Fruit fly (Drosophila melanogaster) S2 (cell line): ENCODE results near the gene UQCR-14.

ENCODE experiments used
- CG8478 ChIP-seq: fragments of >200 bp; optimal IDR thresholded peaks from 2 replicates; lab custom pipeline; 2018
- CTCF ChIP-seq, 2 experiments: fragments of >200 bp; optimal IDR thresholded peaks; 2 replicates each; lab custom pipeline; 2018

DNA sequence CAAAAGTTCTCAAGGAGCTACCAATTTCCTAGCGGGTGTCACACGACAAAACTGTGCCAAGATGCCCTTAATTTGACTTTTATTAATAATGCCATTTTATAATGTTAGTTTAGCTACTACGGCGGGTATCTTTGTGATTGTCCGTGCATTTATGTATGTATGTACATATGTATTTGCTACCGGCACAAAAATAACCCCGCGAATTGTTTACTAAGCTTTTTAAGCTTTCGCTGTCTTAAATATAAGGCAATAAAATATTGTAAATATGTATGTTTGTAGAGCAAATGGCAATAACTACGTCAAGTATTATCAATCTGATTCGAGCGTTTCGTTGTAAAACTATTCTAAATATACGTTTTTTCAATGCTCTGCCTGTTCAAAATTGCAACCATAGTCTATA, 22.9 kb downstream of the UQCR-14 start:
- TF ChIP-seq CG8478 (lab: Kevin White, UChicago): no peak
- no peak for TF ChIP-seq CTCF (optimal IDR thresholded peaks at IDR 0.05; lab: Kevin White, UChicago)
